Fruit fly (Drosophila melanogaster) whole organism, pupa: ENCODE data around the gene Vps26.
A peak's percentile ranks its signal among the peaks of the same experiment; 100 is the strongest.

ENCODE experiments used
- CG10348 ChIP-seq: fragments of 200-800 bp; sonication (Bioruptor generic); IDR thresholded peaks from 2 replicates; pipeline ENCODE4 v1.3.6; 2022; ENCODE audit warnings: missing biosample characterization, missing genetic modification characterization
- CG12605 ChIP-seq: fragments of 200-800 bp; sonication (Bioruptor generic); IDR thresholded peaks from 2 replicates; pipeline ENCODE4 v1.3.6; 2022; ENCODE audit warnings: missing biosample characterization, missing genetic modification characterization
- CG13204 ChIP-seq: fragments of 200-800 bp; sonication (Bioruptor generic); optimal IDR thresholded peaks from 2 replicates; lab custom pipeline; 2018; ENCODE audit warnings: missing biosample characterization, mild to moderate bottlenecking, missing genetic modification characterization, moderate library complexity
- CG14655 ChIP-seq: fragments of 200-800 bp; sonication (Bioruptor generic); optimal IDR thresholded peaks from 3 replicates; lab custom pipeline; 2017; ENCODE audit warnings: mild to moderate bottlenecking, missing biosample characterization, missing genetic modification reagents, missing genetic modification characterization
- CG15710 ChIP-seq: fragments of 200-800 bp; sonication (Bioruptor generic); optimal IDR thresholded peaks from 2 replicates; lab custom pipeline; 2018; ENCODE audit warnings: missing biosample characterization, mild to moderate bottlenecking, missing genetic modification characterization, moderate library complexity
- CG17806 ChIP-seq: fragments of 200-800 bp; sonication (Bioruptor generic); optimal IDR thresholded peaks from 2 replicates; lab custom pipeline; 2018; ENCODE audit warnings: missing biosample characterization, mild to moderate bottlenecking, missing genetic modification characterization, moderate library complexity
- CG32121 ChIP-seq: fragments of 200-800 bp; sonication (Bioruptor generic); IDR thresholded peaks from 2 replicates; pipeline ENCODE4 v1.3.6; 2022; ENCODE audit warnings: missing biosample characterization, missing genetic modification characterization
- CG34367 ChIP-seq: fragments of 200-800 bp; sonication (Bioruptor generic); optimal IDR thresholded peaks from 2 replicates; lab custom pipeline; 2018; ENCODE audit warnings: missing biosample characterization, mild to moderate bottlenecking, missing genetic modification characterization
- CG4496 ChIP-seq: fragments of 200-800 bp; sonication (Bioruptor generic); IDR thresholded peaks from 3 replicates; pipeline ENCODE4 v1.3.6; 2022; ENCODE audit warnings: missing biosample characterization, missing genetic modification characterization
- CG8159 ChIP-seq: fragments of 200-800 bp; sonication (Bioruptor generic); optimal IDR thresholded peaks from 3 replicates; lab custom pipeline; 2018; ENCODE audit warnings: missing biosample characterization, mild to moderate bottlenecking, missing genetic modification characterization, moderate library complexity
- CG8301 ChIP-seq: fragments of 200-800 bp; sonication (Bioruptor generic); optimal IDR thresholded peaks from 2 replicates; lab custom pipeline; 2018; ENCODE audit warnings: missing biosample characterization, mild to moderate bottlenecking, missing genetic modification characterization
- CG9948 ChIP-seq: fragments of 200-800 bp; sonication (Bioruptor generic); optimal IDR thresholded peaks from 2 replicates; lab custom pipeline; 2018; ENCODE audit warnings: missing biosample characterization, mild to moderate bottlenecking, missing genetic modification characterization, moderate library complexity
- D1 ChIP-seq: fragments of 200-800 bp; sonication (Bioruptor generic); optimal IDR thresholded peaks from 2 replicates; lab custom pipeline; 2018; ENCODE audit warnings: missing biosample characterization, mild to moderate bottlenecking, missing genetic modification characterization, moderate library complexity
- EcR ChIP-seq: fragments of 200-800 bp; sonication (Bioruptor generic); optimal IDR thresholded peaks from 3 replicates; lab custom pipeline; 2019; ENCODE audit warnings: missing biosample characterization, missing genetic modification characterization, mild to moderate bottlenecking, moderate library complexity, missing genetic modification reagents
- Ets98B ChIP-seq: fragments of 200-800 bp; sonication (Bioruptor generic); IDR thresholded peaks from 2 replicates; pipeline ENCODE4 v1.3.6; 2022; ENCODE audit warnings: missing biosample characterization, missing genetic modification characterization
- Pif1A ChIP-seq: fragments of 200-800 bp; sonication (Bioruptor generic); optimal IDR thresholded peaks from 3 replicates; lab custom pipeline; 2016; ENCODE audit warnings: missing biosample characterization, missing genetic modification characterization
- Pif1B ChIP-seq: fragments of 200-800 bp; sonication (Bioruptor generic); optimal IDR thresholded peaks from 3 replicates; lab custom pipeline; 2016; ENCODE audit warnings: missing biosample characterization, missing genetic modification characterization
- Snoo ChIP-seq: fragments of 200-800 bp; sonication (Bioruptor generic); optimal IDR thresholded peaks from 3 replicates; lab custom pipeline; 2017; ENCODE audit warnings: missing biosample characterization, mild to moderate bottlenecking, missing genetic modification characterization, inconsistent platforms
- fd96Ca ChIP-seq: fragments of 200-800 bp; sonication (Bioruptor generic); IDR thresholded peaks from 3 replicates; pipeline ENCODE4 v1.3.6; 2022; ENCODE audit warnings: missing biosample characterization, missing genetic modification characterization
- gl ChIP-seq: fragments of 200-800 bp; sonication (Bioruptor generic); optimal IDR thresholded peaks from 2 replicates; lab custom pipeline; 2018; ENCODE audit warnings: missing biosample characterization, mild to moderate bottlenecking, missing genetic modification characterization
- rn ChIP-seq: fragments of 200-800 bp; sonication (Bioruptor generic); IDR thresholded peaks from 2 replicates; pipeline ENCODE4 v1.3.6; 2022; ENCODE audit warnings: missing biosample characterization, missing genetic modification characterization

The Vps26 gene

DNA sequence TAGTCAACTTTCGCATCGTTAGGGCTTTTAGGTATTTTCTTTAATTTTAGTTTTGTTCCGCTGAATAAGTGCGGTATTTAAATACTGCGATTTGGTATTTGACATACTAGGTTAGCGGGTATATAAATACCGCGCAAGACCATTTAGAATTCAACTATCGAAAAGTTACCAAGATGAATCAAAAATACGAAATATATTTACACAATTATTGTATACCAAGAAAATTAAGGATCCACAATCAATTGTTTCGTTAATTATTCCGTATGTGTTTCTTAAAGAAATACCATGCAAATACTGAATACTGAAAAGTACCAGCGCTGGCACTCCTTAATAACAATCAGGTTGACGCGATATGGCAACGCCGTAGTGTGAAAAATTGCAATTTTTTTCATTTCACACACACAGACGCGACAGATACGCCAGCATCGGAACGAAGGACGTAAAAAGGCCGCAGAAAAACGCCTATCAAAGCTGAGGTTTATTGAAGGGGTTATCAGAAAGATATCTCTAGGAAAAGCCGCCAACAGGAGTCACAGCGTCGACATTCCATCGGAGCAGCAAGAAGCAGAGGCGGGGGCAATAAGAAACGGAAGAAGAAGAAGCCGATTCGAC is at the start of gene Vps26, which contains the start of gene Pgam5:
Vps26 (plus strand) TSS at position 339 of the 612 bp plus-strand sequence.
Pgam5 (minus strand) TSS at position 51 of the 612 bp plus-strand sequence.
- TF ChIP-seq CG12605 (GFP tag; lab: Robert Waterston, UW) = no peak
- TF ChIP-seq CG17806 (tag; lab: Kevin White, UChicago) = no peak
- no peak for TF ChIP-seq fd96Ca
- TF ChIP-seq Pif1B (GFP tag; lab: Kevin White, UChicago) = no peak
- TF ChIP-seq CG14655 (GFP tag; lab: Kevin White, UChicago) = no peak
- no peak for TF ChIP-seq CG9948

DNA sequence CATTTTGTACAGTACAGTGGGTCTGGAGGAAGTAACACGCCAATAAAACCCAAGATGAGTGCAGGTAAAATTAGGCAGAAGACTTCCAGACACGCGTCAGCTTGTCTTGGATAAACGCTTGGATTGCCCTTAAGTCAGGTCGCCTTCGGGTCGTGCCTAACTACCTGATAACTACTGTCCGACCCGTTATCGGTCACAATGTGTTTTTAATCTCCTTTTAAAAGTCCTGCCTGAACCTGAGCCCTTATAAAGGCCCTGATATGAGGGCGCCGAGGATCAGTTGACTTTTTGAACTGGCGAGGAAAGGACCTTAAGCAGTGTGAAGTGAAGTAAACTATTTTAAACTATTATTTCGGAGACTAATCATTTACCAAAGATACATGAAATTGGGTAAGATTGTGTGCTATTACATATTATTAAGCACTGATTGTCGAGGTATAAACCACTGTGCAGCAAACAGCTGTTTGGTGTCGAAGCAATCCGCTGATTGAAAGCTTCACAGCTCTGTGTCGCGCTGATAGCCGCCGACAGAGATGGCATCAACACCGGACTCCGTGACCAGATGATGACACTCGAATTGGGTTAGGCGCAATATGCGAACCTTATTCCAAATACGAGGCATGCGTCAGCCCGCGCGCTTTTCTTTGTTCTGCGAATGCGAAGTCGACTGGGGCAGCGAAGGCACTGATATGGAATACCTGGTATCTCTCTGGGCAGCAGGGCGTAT is 49.6 kb upstream of the Vps26 start:
- TF ChIP-seq CG34367 (tag; lab: Kevin White, UChicago) (no peak), D1 (tag; lab: Kevin White, UChicago) (no peak), CG8159 (tag; lab: Kevin White, UChicago) (no peak), CG12605 (GFP tag; lab: Robert Waterston, UW) (no peak), CG13204 (GFP tag; lab: Kevin White, UChicago) (no peak), CG32121 (no peak), Pif1B (GFP tag; lab: Kevin White, UChicago) (no peak), CG10348 (no peak), CG9948 (no peak), fd96Ca (no peak), CG14655 (GFP tag; lab: Kevin White, UChicago) (no peak), Snoo (tag; lab: Kevin White, UChicago) (no peak), CG8301 (tag; lab: Kevin White, UChicago) (no peak), Pif1A (GFP tag; lab: Kevin White, UChicago) (no peak), gl (tag; lab: Kevin White, UChicago) (no peak), CG4496 (GFP tag; lab: Robert Waterston, UW) (no peak)

DNA sequence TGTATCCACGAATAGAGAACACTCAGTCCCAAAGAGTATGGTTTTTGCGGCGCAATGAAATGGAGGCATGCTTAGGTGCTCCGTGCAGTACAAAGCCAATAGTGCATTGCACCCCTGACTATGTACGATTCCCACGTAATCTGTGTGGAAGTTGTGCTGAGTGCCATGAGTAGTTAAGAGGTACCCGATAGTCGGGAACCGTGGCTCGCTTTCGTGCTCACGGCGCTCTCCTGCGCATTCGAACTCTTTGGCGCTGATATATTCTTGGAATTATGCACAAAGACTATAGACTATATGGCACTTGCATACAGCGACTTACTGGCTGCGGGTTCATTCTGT is 49.1 kb upstream of the Vps26 start:
- TF ChIP-seq EcR (GFP tag; lab: Kevin White, UChicago) (peak; percentile 95), Snoo (tag; lab: Kevin White, UChicago) (peak; percentile 67), rn (GFP tag; lab: Robert Waterston, UW) (no peak), CG10348 (peak; percentile 44; the same call in 1 of the 2 replicates), CG14655 (GFP tag; lab: Kevin White, UChicago) (peak; percentile 72), CG9948 (peak; percentile 56), CG13204 (GFP tag; lab: Kevin White, UChicago) (peak; percentile 14), Pif1B (GFP tag; lab: Kevin White, UChicago) (peak; percentile 42), CG4496 (GFP tag; lab: Robert Waterston, UW) (peak; percentile 80; the same call in 2 of the 3 replicates), Pif1A (GFP tag; lab: Kevin White, UChicago) (peak; percentile 65), CG34367 (tag; lab: Kevin White, UChicago) (peak; percentile 56), CG15710 (tag; lab: Kevin White, UChicago) (peak; percentile 68), fd96Ca (peak; percentile 58; the same call in 2 of the 3 replicates), CG8301 (tag; lab: Kevin White, UChicago) (peak; percentile 59), CG32121 (peak; percentile 68), CG12605 (GFP tag; lab: Robert Waterston, UW) (no peak; the same call in 1 of the 2 replicates), Ets98B (GFP tag; lab: Robert Waterston, UW) (peak; percentile 58; the same call in 1 of the 2 replicates), CG8159 (tag; lab: Kevin White, UChicago) (peak; percentile 67), gl (tag; lab: Kevin White, UChicago) (peak; percentile 21), CG17806 (tag; lab: Kevin White, UChicago) (peak; percentile 55), D1 (tag; lab: Kevin White, UChicago) (peak; percentile 5)

DNA sequence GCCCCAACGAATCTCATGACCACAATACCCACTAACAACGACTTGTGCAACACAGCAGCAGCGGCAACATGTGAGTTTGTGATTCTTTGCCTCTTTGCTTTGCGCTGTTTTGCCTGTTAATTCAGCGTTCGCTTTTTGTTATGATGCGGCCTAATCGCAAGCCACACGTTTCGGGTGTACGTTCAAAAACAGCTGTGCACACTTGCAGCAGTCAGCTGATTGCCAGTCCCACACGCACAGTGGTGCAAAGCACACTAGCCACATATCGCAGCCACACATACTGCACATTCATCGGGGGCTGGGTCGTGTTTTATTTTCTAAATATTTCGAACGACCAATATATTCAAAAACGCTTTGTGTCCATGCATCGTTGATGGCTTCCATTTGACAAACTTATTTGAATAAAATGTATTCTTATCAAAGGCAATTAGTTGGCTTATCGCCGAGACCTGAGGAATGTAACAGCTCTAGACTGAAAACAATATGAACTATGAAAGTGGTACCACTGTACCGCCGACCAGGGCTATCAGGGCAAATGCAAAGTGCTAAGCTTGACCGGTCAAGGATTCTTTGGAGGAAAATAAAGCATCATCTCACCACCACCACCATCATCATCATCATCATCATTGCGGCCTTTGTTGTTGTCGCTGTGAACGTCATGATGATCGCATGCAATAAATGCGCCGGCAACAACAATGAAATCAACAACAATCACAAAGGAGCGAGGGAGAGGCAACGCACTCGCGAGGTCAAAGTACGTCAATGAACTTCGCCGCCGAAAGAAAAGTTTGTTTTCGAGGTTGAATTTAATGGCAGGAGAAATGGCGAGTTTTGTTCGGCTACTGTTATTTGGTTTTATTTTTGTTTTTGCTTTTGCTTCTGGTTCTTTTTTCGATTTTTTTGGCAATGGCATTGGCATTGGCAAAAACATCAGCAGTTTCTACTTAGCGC is 47.5 kb upstream of the Vps26 start:
- TF ChIP-seq Pif1A (GFP tag; lab: Kevin White, UChicago) (peak; percentile 70), CG8301 (tag; lab: Kevin White, UChicago) (peak; percentile 39), gl (tag; lab: Kevin White, UChicago) (no peak), CG10348 (no peak), CG12605 (GFP tag; lab: Robert Waterston, UW) (no peak), CG14655 (GFP tag; lab: Kevin White, UChicago) (peak; percentile 60), CG8159 (tag; lab: Kevin White, UChicago) (peak; percentile 69), CG9948 (peak; percentile 53), D1 (tag; lab: Kevin White, UChicago) (no peak), CG32121 (no peak), CG15710 (tag; lab: Kevin White, UChicago) (peak; percentile 72), CG34367 (tag; lab: Kevin White, UChicago) (peak; percentile 45), fd96Ca (no peak; the same call in 2 of the 3 replicates), EcR (GFP tag; lab: Kevin White, UChicago) (peak; percentile 99), Snoo (tag; lab: Kevin White, UChicago) (peak; percentile 43), rn (GFP tag; lab: Robert Waterston, UW) (no peak), CG17806 (tag; lab: Kevin White, UChicago) (peak; percentile 41), Ets98B (GFP tag; lab: Robert Waterston, UW) (no peak), CG4496 (GFP tag; lab: Robert Waterston, UW) (peak; percentile 34; the same call in 2 of the 3 replicates), Pif1B (GFP tag; lab: Kevin White, UChicago) (peak; percentile 52)
